Fruit fly (Drosophila melanogaster): Measurements from ENCODE around the gene Sld5.

Gene Sld5

DNA sequence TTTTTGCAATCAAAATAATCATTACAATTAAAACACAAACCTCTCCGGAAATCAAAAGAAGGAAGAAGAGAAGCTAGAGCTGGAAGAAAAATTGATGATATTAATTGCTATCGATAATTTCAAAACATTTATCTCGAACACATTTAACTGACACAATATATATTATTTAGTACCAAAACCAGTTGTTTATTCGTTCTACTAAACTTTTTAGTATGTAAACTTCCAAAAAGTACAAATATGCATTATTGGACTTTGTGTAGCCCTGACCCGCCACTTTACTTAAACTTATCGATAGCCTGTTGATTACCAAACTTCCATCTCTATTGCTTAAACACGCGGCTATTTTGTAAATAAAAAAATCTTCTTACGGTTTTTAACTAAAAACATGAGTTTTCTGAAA is 2.8 kb upstream of the Sld5 start, which contains the start of the genes RpL34a and Trmt61:
Gene RpL34a, minus strand, starts transcription at position 73 of the 400 bp plus-strand sequence.
Gene Trmt61, plus strand, starts transcription at position 302 of the 400 bp plus-strand sequence.
- peak; percentile 93 for TF ChIP-seq CG17801 (GFP tag; optimal IDR thresholded peaks at IDR 0.05; ENCODE audit: partially characterized antibody)

DNA sequence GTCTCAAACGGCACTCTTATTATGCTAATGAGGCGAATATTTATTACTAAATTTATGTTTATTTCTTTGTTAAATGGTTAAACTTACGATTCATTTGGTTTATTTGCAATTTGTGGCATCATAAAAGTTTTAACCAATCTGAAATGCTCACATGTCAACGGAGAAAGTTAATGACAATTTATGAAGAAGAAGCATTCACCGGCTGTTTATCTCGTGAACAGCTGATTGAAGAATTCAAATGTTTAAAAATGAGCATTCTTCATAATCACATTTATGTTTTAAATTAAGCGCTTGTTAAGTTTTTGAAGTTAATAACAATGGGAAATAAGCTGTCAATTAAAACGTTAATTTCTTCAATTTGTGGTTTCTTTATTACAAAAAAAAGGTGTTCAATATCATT is 1.7 kb upstream of the Sld5 start, which contains the start of the genes PIG-P and Tcs6:
Gene PIG-P, minus strand, starts transcription at position 158 of the 400 bp plus-strand sequence.
Gene Tcs6, minus strand, starts transcription at position 158 of the 400 bp plus-strand sequence.
- TF ChIP-seq CG17801 (GFP tag; optimal IDR thresholded peaks at IDR 0.05; ENCODE audit: partially characterized antibody) = no peak

DNA sequence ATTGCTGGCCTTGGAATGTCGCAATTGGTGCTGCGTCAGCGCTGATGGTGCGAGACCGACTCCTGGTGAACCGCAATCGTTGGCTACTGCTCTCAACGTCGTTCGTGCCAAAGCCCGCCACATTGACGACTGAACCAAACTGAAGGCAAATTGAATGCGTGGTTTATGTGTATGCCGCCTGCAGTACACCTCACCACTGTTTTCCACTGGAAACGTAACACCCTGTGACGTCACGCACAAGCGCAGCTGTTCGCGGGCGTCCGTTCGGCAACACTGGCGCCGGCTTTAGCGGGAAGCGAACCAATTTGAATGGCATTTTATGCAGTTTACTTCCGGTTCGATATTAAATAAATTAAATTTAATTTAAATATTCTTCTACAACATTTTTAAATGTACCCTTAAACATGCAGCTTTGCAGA is 1.1 kb downstream of the Sld5 start, which contains the start of gene Cmpk:
Gene Cmpk, minus strand, starts transcription at position 225 of the 419 bp plus-strand sequence.
- TF ChIP-seq CG17801 (GFP tag; optimal IDR thresholded peaks at IDR 0.05; ENCODE audit: partially characterized antibody) = peak; percentile 85

DNA sequence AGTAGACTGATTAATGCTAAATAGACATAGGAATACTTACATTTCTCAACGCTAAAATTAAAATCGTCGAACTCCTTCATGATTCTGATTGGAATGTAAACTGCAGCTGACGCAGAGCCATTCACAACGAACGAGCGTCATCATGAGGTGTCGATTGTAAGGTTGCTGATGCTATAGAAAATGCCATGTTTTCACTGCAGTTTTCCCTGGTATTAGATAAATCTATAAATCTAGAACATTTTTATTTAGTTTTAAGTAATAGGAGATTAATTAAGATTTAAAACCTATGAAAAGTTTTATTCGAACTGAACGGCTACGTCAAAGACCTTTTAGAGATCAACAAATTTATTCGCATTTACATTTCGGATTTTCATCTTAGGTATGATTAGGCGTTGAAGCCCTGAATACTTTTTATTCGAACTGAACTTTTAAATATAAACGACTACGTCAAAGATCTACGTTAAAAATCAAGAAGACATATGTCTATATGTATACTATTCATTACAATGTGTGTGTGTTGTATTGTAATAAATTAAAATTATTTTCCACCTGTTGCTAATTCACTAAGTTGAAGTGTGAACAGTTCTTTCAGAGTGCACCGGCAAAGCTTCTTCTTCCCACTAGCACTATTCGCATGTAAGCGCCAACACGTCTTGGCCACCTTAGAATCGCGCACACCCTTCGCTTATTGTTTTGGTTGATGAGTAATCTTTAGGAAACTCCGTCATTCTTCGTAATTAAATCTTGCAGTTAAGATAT is 4.0 kb downstream of the Sld5 start, which contains the start of the genes Exo84 and Vps2:
Gene Exo84, minus strand, starts transcription at position 108 of the 759 bp plus-strand sequence.
Gene Vps2, plus strand, starts transcription at position 672 of the 759 bp plus-strand sequence.
- no peak for TF ChIP-seq CG17801 (GFP tag; optimal IDR thresholded peaks at IDR 0.05; ENCODE audit: partially characterized antibody)

DNA sequence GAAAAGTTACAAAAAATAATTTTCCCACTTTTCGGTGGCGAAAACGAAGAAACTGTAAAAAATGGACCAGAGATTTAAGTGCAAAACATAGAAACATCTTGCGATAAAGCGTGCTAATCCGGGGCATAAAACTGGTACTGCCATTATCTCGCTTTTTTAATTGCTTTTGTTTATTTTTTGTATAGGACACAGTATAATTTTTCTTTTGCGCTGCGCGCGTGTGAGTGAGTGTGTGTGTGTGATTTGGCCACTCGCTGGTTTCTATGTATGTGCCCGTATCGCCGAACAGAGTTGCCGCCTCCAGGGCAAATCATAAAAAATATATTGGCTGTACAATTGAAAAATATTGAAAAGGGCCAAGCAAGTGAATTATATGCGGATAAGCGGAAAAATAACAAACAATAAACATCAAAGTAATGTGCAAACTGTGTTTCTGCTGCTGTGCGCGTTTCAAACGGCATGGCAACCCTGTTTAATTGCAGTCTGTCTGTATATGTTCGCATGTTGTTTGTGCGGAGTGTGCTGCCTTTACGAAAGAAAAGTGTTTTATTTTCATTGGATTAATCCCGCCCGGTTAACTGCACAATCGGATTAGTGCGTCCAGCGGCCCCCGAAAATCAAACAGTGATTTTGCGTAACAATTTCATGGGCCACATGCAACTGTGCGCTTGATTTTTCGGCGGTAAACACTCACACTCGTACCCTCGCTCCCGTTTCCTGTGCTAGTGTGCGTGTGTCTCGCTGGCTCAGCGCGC is 14.0 kb downstream of the Sld5 start:
- TF ChIP-seq CG17801 (GFP tag; optimal IDR thresholded peaks at IDR 0.05; ENCODE audit: partially characterized antibody) = peak; percentile 86

DNA sequence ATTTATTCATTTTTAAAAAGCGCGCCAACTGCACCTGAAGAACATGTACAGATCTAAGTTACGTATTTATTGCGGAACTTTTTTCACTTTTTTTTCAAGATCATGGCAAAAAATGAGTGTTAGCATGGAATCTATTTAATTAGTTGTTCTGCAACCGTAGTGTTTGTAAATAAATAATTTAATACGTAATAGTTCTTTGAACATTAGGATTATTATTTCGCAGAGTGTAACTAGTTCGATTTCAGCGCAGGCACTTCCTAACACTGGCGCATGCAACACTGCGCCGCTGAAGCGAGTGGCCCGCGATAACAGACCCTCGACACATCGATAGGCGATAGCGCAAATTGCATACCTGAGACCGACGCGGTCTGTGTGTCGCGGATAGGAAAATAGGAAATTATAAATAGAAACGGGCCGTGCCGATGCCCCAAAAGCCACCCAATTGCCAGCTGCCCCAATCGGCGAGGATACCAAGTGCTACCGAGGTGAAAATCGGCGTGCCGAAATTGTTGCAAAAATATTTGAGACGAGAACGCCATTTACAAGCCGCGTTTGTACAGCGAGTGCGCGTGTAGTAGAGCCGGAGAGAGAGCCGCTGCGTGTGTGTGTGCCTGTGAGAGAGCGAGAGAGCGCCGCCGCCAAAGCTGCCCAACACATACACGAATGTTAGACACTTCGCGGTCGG is 14.8 kb downstream of the Sld5 start, which contains the start of gene gro:
Gene gro, plus strand, starts transcription at position 320 of the 685 bp plus-strand sequence.
- no peak for TF ChIP-seq CG17801 (GFP tag; optimal IDR thresholded peaks at IDR 0.05; ENCODE audit: partially characterized antibody)

DNA sequence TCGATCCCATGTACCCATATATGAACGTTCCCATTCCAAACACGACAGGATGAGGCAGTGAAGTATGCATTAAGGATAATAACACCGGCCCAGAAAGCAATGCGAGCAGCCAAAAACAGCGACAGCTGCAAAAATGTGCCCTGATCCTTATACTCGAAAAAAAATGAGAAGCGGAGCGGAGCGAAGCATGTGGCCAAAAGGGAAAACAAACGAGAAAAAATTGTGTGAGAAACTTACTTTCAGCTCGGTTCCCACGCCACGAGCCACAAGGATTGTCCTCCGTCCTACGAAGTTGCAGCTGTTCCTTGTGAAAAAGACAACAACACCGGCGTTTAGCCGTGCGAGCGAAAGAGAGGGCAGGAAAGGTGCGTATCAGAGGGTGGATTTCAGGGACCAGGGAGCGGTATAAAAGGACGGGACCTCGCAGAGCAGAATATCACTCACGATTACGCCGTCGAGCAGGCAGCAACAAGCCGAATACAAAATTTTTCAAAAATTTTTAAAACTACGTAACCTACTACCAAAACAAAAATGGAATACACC is 16.5 kb downstream of the Sld5 start:
- TF ChIP-seq CG17801 (GFP tag; optimal IDR thresholded peaks at IDR 0.05; ENCODE audit: partially characterized antibody) = no peak

DNA sequence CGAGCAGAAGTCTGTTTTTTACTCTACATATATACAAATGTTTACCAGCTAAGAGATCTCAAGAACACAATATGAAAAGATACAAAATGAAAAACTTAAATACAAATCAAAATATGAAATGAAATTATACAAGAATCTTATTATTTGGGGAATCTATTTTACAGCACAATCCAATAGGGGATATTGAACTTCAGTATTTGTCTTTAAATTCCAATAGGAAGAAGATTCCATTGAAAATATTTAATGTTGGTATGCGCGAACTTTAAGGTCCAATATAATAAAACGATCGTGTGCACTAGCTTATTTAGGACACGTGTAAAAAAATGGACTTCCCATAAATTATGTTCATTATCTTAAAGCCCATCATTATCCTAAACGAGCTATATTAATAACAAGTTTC is 18.4 kb downstream of the Sld5 start:
- no peak for TF ChIP-seq CG17801 (GFP tag; optimal IDR thresholded peaks at IDR 0.05; ENCODE audit: partially characterized antibody)

DNA sequence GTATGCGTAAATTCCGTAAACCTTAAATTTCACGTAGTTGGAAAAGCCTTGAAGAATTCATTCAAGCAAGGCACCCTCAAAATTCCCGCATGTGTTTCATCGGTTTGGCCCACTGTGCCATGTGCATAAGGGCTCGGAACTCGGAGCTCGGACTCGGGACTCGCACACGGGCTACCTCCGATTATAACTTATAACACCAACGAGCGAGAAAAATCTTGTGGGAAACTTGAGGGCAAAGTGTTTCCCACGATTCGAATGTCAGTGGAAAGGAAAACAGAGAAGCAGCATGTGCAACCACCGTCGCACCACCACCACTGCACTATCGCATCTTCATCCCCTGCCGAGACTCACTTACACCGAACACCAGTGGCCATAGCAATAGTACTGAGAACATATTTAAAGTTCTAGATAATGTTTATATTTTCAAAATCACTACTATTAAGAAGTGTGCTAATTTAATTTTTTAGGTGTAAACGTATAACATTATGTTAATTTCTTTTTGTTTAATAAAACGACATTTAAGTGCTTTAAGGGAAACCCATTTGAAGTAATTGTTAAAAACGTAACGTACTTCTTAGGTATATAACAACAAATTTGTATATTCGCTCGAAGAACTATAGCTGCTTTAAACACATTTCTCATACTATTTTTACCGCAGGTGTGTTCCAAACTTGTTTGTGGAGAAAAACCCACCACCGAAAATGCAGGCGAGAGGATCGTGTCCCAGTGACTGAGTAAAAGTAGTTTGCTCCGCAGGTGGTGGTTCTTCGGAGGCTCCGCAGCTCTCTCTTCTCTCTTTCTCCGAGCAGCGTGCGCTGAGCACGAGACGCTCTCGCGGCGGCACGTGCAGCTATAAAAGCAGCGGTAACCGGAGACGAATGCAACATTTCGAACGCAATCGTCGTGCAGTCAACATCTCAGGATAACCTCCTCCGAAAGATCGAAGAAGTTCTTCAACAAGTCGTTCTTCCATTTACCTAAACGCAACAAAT is 19.9 kb downstream of the Sld5 start:
- TF ChIP-seq CG17801 (GFP tag; optimal IDR thresholded peaks at IDR 0.05; ENCODE audit: partially characterized antibody) = no peak

DNA sequence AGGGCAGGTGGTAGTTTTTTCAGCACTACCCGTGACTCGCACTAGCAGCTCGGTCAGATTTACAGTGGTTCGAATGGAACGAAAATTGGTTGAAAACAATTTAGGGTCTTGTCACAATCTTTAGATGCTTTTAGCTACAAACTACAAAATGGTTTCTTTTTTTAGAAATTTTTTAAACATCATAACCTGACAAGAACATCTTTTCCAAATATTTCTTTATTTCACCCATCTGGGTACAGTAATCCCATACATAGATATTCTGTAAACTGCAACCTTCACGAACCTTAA is 21.0 kb downstream of the Sld5 start:
- TF ChIP-seq CG17801 (GFP tag; optimal IDR thresholded peaks at IDR 0.05; ENCODE audit: partially characterized antibody) = no peak

DNA sequence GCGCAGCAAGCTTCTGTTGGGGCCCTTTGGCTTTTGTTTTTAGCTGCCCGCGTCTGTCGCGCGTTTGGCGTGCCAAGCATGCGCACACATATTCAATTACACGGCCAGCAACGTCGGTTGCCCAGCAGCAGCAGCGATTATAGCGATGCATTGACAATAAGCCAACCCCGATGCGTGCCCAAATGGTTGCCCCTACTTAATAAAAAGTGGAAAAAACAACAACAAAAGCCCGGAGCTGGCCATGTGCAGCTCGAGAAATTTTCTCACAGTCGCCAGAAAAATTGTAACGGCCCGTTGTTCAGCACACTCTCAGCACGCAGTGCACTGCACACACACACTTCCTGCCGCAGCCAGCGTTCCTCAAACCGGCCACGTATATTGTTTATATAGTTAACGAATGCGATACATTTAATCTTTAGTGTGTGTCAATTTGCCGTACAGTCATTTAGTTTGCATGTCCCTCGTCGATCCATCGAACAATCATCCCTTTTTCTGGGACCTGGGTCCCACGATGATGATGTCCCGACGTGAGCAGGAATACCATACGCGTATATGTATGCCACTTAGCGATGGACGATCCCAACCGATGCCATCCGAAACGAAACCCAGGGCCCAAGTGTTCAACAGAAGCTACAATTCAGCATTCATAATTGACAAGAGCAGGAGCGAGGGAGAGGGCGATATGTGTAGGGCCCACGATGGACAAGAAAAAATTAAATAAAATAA is 21.5 kb downstream of the Sld5 start:
- TF ChIP-seq CG17801 (GFP tag; optimal IDR thresholded peaks at IDR 0.05; ENCODE audit: partially characterized antibody) = no peak

DNA sequence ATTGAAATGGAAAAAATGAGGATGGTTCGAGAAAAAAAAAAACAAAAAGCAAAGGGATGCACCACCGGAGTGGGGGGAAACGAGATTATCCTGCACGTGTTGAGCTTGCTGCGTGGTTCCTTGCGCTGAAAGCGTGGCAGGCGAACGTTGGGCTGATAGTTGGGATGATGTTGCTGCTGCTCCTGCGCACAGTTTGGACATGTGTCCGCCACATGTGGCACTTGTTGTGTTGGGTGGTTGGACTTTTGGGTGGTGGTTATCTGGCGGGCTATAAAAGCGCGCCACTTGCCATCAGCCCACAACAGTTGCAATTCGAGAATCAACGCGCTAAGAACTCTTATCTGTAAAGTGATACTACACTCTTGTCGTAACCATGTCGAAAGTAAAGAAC is 23.7 kb downstream of the Sld5 start:
- TF ChIP-seq CG17801 (GFP tag; optimal IDR thresholded peaks at IDR 0.05; ENCODE audit: partially characterized antibody) = no peak

DNA sequence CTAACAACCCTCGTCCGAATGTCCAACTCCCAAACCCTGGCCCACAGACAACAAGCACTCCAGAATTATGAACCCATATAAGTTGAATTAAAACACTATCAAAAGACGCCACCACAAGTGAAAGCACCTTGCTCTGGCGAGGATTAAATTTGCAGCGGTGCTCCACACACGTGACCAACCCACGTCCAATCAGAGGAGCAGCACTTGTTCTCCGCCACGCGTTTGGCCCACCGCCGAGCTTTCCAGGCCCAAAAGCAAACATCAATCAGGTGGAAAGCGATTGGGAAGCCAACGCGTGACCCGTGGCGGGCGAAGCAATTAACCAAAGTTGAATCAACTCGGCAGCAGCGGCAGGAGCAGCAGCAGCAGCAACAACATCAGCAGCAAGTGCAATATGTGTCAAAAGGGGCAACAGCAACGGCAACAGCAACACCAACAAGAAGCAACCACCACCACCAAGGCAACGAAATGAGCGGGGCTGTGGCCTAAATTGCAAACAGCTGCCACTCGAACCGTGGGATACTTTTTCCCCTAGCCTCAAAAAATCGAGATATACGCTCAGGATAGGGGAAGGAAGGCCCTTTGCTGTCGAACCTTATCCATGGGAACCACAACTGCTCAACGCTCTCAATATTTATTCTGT is 24.3 kb downstream of the Sld5 start:
- TF ChIP-seq CG17801 (GFP tag; optimal IDR thresholded peaks at IDR 0.05; ENCODE audit: partially characterized antibody) = no peak
